Worm (Caenorhabditis elegans) whole organism, L2 larva: ENCODE results near the gene C07H6.2.

Source experiments
- ama-1 ChIP-seq: fragments of 150-350 bp; optimal IDR thresholded peaks from 2 replicates; lab custom pipeline; 2018; ENCODE audit warnings: inconsistent platforms
- egl-27 ChIP-seq: sonication (generic microtip); optimal IDR thresholded peaks from 3 replicates; lab custom pipeline; 2017; ENCODE audit warnings: missing biosample characterization, missing genetic modification reagents, missing genetic modification characterization
- elt-3 ChIP-seq: sonication (generic microtip); optimal IDR thresholded peaks from 2 replicates; lab custom pipeline; 2017; ENCODE audit warnings: missing biosample characterization, missing genetic modification characterization
- fos-1 ChIP-seq: fragments of 150-350 bp; optimal IDR thresholded peaks from 2 replicates; lab custom pipeline; 2014; ENCODE audit warnings: missing biosample characterization, missing genetic modification characterization
- lin-13 ChIP-seq: fragments of 150-350 bp; optimal IDR thresholded peaks from 2 replicates; lab custom pipeline; 2014; ENCODE audit warnings: missing biosample characterization, missing genetic modification reagents, missing genetic modification characterization
- lsy-2 ChIP-seq, 2 experiments: fragments of 150-350 bp in 1 of 2; sonication (generic microtip) in 1 of 2; optimal IDR thresholded peaks; 2 replicates each; lab custom pipeline; 2014 to 2017; ENCODE audit warnings: missing biosample characterization in 2 of 2, missing genetic modification characterization in 2 of 2
- nhr-10 ChIP-seq: sonication (generic microtip); optimal IDR thresholded peaks from 2 replicates; lab custom pipeline; 2017; ENCODE audit warnings: missing biosample characterization, missing genetic modification characterization
- nhr-237 ChIP-seq: fragments of 150-350 bp; optimal IDR thresholded peaks from 2 replicates; lab custom pipeline; 2014; ENCODE audit warnings: missing biosample characterization, missing genetic modification characterization
- skn-1 ChIP-seq: sonication (generic microtip); optimal IDR thresholded peaks from 2 replicates; lab custom pipeline; 2017; ENCODE audit warnings: missing biosample characterization, missing genetic modification characterization
- unc-62 ChIP-seq: fragments of 150-350 bp; optimal IDR thresholded peaks from 2 replicates; lab custom pipeline; 2014; ENCODE audit warnings: missing biosample characterization, missing genetic modification reagents, missing genetic modification characterization

- no peak for TF ChIP-seq nhr-10 (tag; lab: Kevin White, UChicago)
- TF ChIP-seq ama-1 (lab: Kevin White, UChicago): no peak
- no peak for TF ChIP-seq skn-1 (tag; lab: Kevin White, UChicago)
- no peak for TF ChIP-seq lsy-2 (tag; optimal IDR thresholded peaks at IDR 0.05; lab: Kevin White, UChicago)
- no peak for TF ChIP-seq fos-1 (tag; lab: Kevin White, UChicago)
- no peak for TF ChIP-seq unc-62
- no peak for TF ChIP-seq lin-13 (GFP tag; lab: Kevin White, UChicago)
- TF ChIP-seq nhr-237: no peak
- no peak for TF ChIP-seq elt-3 (tag; lab: Kevin White, UChicago)
- TF ChIP-seq egl-27 (tag; lab: Kevin White, UChicago): no peak
Measured at ce11 chrIII:7495616-7496146, 25.1 kb upstream of the C07H6.2 start.
